Worm (Caenorhabditis elegans) whole organism, late embryonic: ENCODE data around the gene sfa-1.

Experiments used
- C38D4.7 ChIP-seq: fragments of 200-800 bp; sonication (Bioruptor generic); optimal IDR thresholded peaks from 2 replicates; lab custom pipeline; 2018; ENCODE audit warnings: mild to moderate bottlenecking, missing genetic modification characterization, moderate library complexity, missing compliant biosample characterization
- T23F11.4 ChIP-seq: fragments of 200-800 bp; sonication (Bioruptor generic); optimal IDR thresholded peaks from 2 replicates; lab custom pipeline; 2018; ENCODE audit warnings: mild to moderate bottlenecking, missing genetic modification characterization, missing compliant biosample characterization
- ceh-19 ChIP-seq: fragments of 200-800 bp; sonication (Bioruptor generic); optimal IDR thresholded peaks from 2 replicates; lab custom pipeline; 2018; ENCODE audit warnings: mild to moderate bottlenecking, missing genetic modification characterization, missing compliant biosample characterization
- ceh-30 ChIP-seq: fragments of 150-350 bp; optimal IDR thresholded peaks from 2 replicates; lab custom pipeline; 2014; ENCODE audit warnings: missing biosample characterization, missing genetic modification characterization
- ceh-9 ChIP-seq: sonication (generic microtip); optimal IDR thresholded peaks from 2 replicates; lab custom pipeline; 2016; ENCODE audit warnings: mild to moderate bottlenecking, missing genetic modification characterization, inconsistent platforms, missing compliant biosample characterization
- elt-2 ChIP-seq: sonication (generic microtip); optimal IDR thresholded peaks from 2 replicates; lab custom pipeline; 2016; ENCODE audit warnings: missing genetic modification reagents, missing genetic modification characterization, missing compliant biosample characterization
- ets-4 ChIP-seq: sonication (generic microtip); optimal IDR thresholded peaks from 2 replicates; lab custom pipeline; 2016; ENCODE audit warnings: missing genetic modification characterization, missing compliant biosample characterization
- hlh-6 ChIP-seq: sonication (generic microtip); optimal IDR thresholded peaks from 2 replicates; lab custom pipeline; 2016; ENCODE audit warnings: missing genotype, missing genetic modification characterization, missing compliant biosample characterization
- nhr-232 ChIP-seq: sonication (generic microtip); optimal IDR thresholded peaks from 2 replicates; lab custom pipeline; 2016; ENCODE audit warnings: missing genetic modification characterization, missing compliant biosample characterization
- pag-3 ChIP-seq: sonication (generic microtip); optimal IDR thresholded peaks from 2 replicates; lab custom pipeline; 2016; ENCODE audit warnings: missing compliant biosample characterization, missing genetic modification characterization, borderline replicate concordance
- pax-1 ChIP-seq: fragments of 150-350 bp; optimal IDR thresholded peaks from 2 replicates; lab custom pipeline; 2014; ENCODE audit warnings: missing biosample characterization, missing genetic modification characterization
- pqm-1 ChIP-seq: sonication (generic microtip); optimal IDR thresholded peaks from 2 replicates; lab custom pipeline; 2016; ENCODE audit warnings: missing genetic modification characterization, missing compliant biosample characterization
- rnt-1 ChIP-seq: sonication (generic microtip); optimal IDR thresholded peaks from 2 replicates; lab custom pipeline; 2016; ENCODE audit warnings: missing genetic modification characterization, missing compliant biosample characterization
- tbx-2 ChIP-seq: sonication (generic microtip); optimal IDR thresholded peaks from 2 replicates; lab custom pipeline; 2016; ENCODE audit warnings: missing genetic modification characterization, missing compliant biosample characterization

DNA sequence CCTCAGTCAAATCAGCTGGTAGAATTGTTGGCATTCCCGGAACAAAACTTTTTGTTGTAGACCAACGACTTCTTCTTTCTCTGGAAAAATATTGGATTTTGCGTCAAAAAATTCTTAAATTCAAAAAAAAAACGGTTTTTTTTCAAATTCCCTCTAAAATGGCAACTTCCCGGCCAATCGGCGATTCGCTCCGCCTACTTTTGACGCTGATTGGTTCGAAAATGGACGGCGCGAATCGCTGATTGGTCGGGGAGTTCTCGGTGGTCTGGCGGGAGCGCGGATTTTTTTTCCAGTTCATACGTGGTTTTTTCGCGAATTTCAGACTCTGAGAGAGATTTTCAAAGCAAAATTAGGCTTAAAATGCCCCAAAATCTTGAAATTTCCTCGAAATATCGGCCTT, 2.0 kb downstream of the sfa-1 start:
- TF ChIP-seq pax-1 (tag; lab: Kevin White, UChicago) (no peak), C38D4.7 (GFP tag; lab: Kevin White, UChicago) (no peak), elt-2 (tag; lab: Kevin White, UChicago) (no peak), T23F11.4 (no peak), pqm-1 (tag; lab: Kevin White, UChicago) (no peak), nhr-232 (tag; lab: Kevin White, UChicago) (no peak), ets-4 (tag; lab: Kevin White, UChicago) (no peak), hlh-6 (tag; lab: Kevin White, UChicago) (no peak), rnt-1 (tag; lab: Kevin White, UChicago) (no peak), pag-3 (tag; lab: Kevin White, UChicago) (no peak), ceh-30 (no peak), ceh-9 (no peak), tbx-2 (tag; lab: Kevin White, UChicago) (no peak), ceh-19 (GFP tag; lab: Kevin White, UChicago) (no peak)
